Worm (Caenorhabditis elegans): Measurements from ENCODE around the gene VF13D12L.3.

Gene VF13D12L.3

DNA sequence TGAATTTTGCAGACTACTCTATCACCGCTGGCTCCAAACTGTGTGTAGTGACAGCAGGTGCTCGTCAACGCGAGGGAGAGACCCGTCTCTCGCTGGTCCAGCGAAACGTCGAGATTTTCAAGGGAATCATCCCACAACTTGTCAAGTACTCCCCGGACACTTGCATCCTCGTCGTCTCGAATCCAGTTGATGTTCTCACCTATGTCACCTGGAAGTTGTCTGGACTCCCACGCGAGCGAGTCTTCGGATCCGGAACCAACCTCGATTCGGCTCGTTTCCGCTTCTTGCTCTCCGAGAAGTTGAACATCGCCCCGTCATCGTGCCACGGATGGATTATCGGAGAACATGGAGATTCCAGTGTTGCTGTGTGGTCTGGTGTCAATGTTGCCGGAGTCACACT is 19.8 kb downstream of the VF13D12L.3 start:
- TF ChIP-seq zfh-2 (GFP tag; conservative IDR thresholded peaks at IDR 0.05) (peak; percentile 52; the same call in 1 of the 2 replicates), let-607 (tag; optimal IDR thresholded peaks at IDR 0.05) (no peak), chd-7 (tag; optimal IDR thresholded peaks at IDR 0.05) (peak; percentile 3), ama-1 (optimal IDR thresholded peaks at IDR 0.05) (no peak), ama-1 (GFP tag; optimal IDR thresholded peaks at IDR 0.05) (no peak), ZK185.1 (tag; optimal IDR thresholded peaks at IDR 0.05; ENCODE audit: poor library complexity, severe bottlenecking) (no peak), egl-18 (GFP tag; IDR thresholded peaks at IDR 0.05) (no peak)

DNA sequence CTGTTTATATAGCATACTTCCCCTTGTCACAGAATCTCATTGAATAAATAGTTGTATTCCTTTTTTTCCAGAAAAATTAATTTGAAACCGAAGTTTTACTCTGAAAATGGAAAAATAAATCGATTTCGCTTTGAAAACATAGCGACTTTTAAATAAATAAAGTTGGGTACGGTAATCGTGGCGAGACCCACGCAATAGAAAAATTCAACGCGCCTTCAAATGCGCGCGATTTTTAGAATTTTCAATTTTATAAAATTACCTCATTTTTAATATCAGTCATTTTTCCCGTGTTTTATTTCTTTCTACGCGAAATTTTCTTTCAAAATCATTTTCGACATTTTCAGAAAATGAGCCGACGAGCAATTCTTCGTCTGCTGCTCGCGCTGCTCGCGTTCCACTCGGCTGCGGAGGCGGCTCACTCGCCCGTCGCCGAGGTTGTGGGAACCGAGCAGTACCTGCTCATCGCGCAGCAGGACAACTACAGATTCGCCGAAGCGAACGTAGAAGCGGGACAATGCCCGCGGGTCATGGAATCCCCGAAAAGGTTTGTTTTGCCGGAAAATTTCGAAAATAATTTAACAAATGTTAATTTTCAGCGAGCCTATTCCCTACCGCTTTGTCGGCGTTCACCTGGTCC is 20.8 kb downstream of the VF13D12L.3 start, which contains the start of gene F13D12.5:
TSS of gene F13D12.5 (plus strand) at position 345 of the 637 bp plus-strand sequence.
- TF ChIP-seq pha-4 (tag; optimal IDR thresholded peaks at IDR 0.05) (no peak), let-607 (tag; optimal IDR thresholded peaks at IDR 0.05) (no peak), egrh-3 (GFP tag; IDR thresholded peaks at IDR 0.05) (peak; percentile 86), dpff-1 (tag; optimal IDR thresholded peaks at IDR 0.05) (no peak), lsl-1 (GFP tag; optimal IDR thresholded peaks at IDR 0.05) (peak; percentile 94), B0019.2 (GFP tag; conservative IDR thresholded peaks at IDR 0.05) (peak; percentile 35; the same call in 1 of the 2 replicates), egl-44 (GFP tag; IDR thresholded peaks at IDR 0.05) (no peak), lin-35 (GFP tag; optimal IDR thresholded peaks at IDR 0.05) (peak in 2 of 3 experiments; percentile 5 to 52), F23B12.7 (tag; optimal IDR thresholded peaks at IDR 0.05; ENCODE audit: insufficient read depth) (no peak), efl-1 (GFP tag; optimal IDR thresholded peaks at IDR 0.05) (peak; percentile 88), snpc-4 (GFP tag; optimal IDR thresholded peaks at IDR 0.05) (no peak), snpc-4 (tag; optimal IDR thresholded peaks at IDR 0.05) (peak in 1 of 4 experiments; percentile 1), lin-26 (GFP tag; IDR thresholded peaks at IDR 0.05) (0 out of 2 replicates have a peak, but pooled peaks have one; percentile 60), unc-130 (GFP tag; optimal IDR thresholded peaks at IDR 0.05) (peak; percentile 37), Y53F4B.3 (GFP tag; IDR thresholded peaks at IDR 0.05) (no peak), snpc-1.1 (tag; optimal IDR thresholded peaks at IDR 0.05; ENCODE audit: insufficient read depth) (peak; percentile 38), zfh-2 (GFP tag; conservative IDR thresholded peaks at IDR 0.05) (peak; percentile 87), rec-8 (tag; optimal IDR thresholded peaks at IDR 0.05) (no peak), ztf-18 (tag; optimal IDR thresholded peaks at IDR 0.05) (peak; percentile 6), ztf-28 (GFP tag; IDR thresholded peaks at IDR 0.05) (no peak), madf-8 (GFP tag; conservative IDR thresholded peaks at IDR 0.05) (peak; percentile 89), mcd-1 (GFP tag; IDR thresholded peaks at IDR 0.05) (peak; percentile 43; the same call in 1 of the 2 replicates), dpl-1 (GFP tag; optimal IDR thresholded peaks at IDR 0.05) (peak; percentile 74), hsf-1 (GFP tag; IDR thresholded peaks at IDR 0.05) (peak; percentile 61; the same call in 1 of the 2 replicates), attf-5 (GFP tag; optimal IDR thresholded peaks at IDR 0.05) (peak; percentile 7), hmg-1.2 (GFP tag; IDR thresholded peaks at IDR 0.05) (peak; percentile 18; the same call in 1 of the 2 replicates), ceh-100 (GFP tag; IDR thresholded peaks at IDR 0.05) (no peak), ztf-6 (GFP tag; IDR thresholded peaks at IDR 0.05) (no peak), dox-1 (GFP tag; IDR thresholded peaks at IDR 0.05) (peak; percentile 43), zim-3 (tag; optimal IDR thresholded peaks at IDR 0.05) (peak; percentile 44), cebp-1 (GFP tag; IDR thresholded peaks at IDR 0.05) (no peak), cebp-1 (tag; optimal IDR thresholded peaks at IDR 0.05) (peak; percentile 14), D2030.7 (GFP tag; IDR thresholded peaks at IDR 0.05) (peak; percentile 86), snpc-3.4 (tag; optimal IDR thresholded peaks at IDR 0.05) (peak; percentile 71), ztf-22 (GFP tag; optimal IDR thresholded peaks at IDR 0.05) (no peak), madf-6 (GFP tag; IDR thresholded peaks at IDR 0.05) (peak; percentile 94), snpc-1.3 (tag; optimal IDR thresholded peaks at IDR 0.05; ENCODE audit: insufficient read depth) (peak; percentile 23), lin-54 (GFP tag; optimal IDR thresholded peaks at IDR 0.05) (peak; percentile 84), nhr-120 (GFP tag; IDR thresholded peaks at IDR 0.05) (no peak), xnd-1 (tag; optimal IDR thresholded peaks at IDR 0.05) (peak; percentile 82)

Measured in whole organism, young adult.